Worm (Caenorhabditis elegans) whole organism, L4/young adult: ENCODE data around the gene cyp-34A1.

ENCODE experiments used
- dao-5 ChIP-seq: sonication (generic microtip); optimal IDR thresholded peaks from 2 replicates; lab custom pipeline; 2016; ENCODE audit warnings: missing genotype, missing genetic modification characterization, moderate library complexity, missing compliant biosample characterization
- him-1 ChIP-seq: sonication (generic microtip); optimal IDR thresholded peaks from 2 replicates; lab custom pipeline; 2016; ENCODE audit warnings: missing genotype, missing genetic modification reagents, missing genetic modification characterization, missing compliant biosample characterization

- TF ChIP-seq him-1 (tag; lab: Kevin White, UChicago) (no peak), dao-5 (tag; lab: Kevin White, UChicago) (no peak)
Measured at ce11 chrV:15306745-15307144, 19.0 kb upstream of the cyp-34A1 start, which contains the start of gene T26H8.4.
